Fruit fly (Drosophila melanogaster) whole organism: ENCODE measurements around the gene RhoGAP92B.

Experiments
- CG8478 ChIP-seq: fragments of >200 bp; optimal IDR thresholded peaks from 2 replicates; lab custom pipeline; 2018; ENCODE audit warnings: inconsistent platforms
- Dll ChIP-seq: fragments of >200 bp; optimal IDR thresholded peaks from 2 replicates; lab custom pipeline; 2017
- EcR ChIP-seq, 2 experiments: fragments of >200 bp; optimal IDR thresholded peaks; 2 replicates each; lab custom pipeline; 2017; ENCODE audit warnings: missing biosample characterization in 2 of 2, missing genetic modification characterization in 2 of 2, missing genetic modification reagents in 2 of 2
- pan ChIP-seq: fragments of >200 bp; optimal IDR thresholded peaks from 2 replicates; lab custom pipeline; 2017
- psq ChIP-seq: fragments of >200 bp; optimal IDR thresholded peaks from 2 replicates; lab custom pipeline; 2017
- usp ChIP-seq: fragments of >200 bp; optimal IDR thresholded peaks from 2 replicates; lab custom pipeline; 2017; ENCODE audit warnings: missing biosample characterization, missing genetic modification characterization, mixed read lengths

The RhoGAP92B gene

dm6 chr3R:19905932-19906439, 1.0 kb downstream of the RhoGAP92B start:
- TF ChIP-seq EcR (GFP tag; optimal IDR thresholded peaks at IDR 0.05; lab: Kevin White, UChicago) (no peak), pan (no peak), usp (GFP tag; lab: Kevin White, UChicago) (no peak)

- TF ChIP-seq psq (no peak), usp (GFP tag; lab: Kevin White, UChicago) (no peak), CG8478 (lab: Kevin White, UChicago) (no peak), Dll (lab: Kevin White, UChicago) (no peak), EcR (GFP tag; optimal IDR thresholded peaks at IDR 0.05; lab: Kevin White, UChicago) (no peak), pan (no peak)
Measured at dm6 chr3R:19908863-19909343, 3.9 kb downstream of the RhoGAP92B start.

dm6 chr3R:19909541-19910182, 4.7 kb downstream of the RhoGAP92B start:
- TF ChIP-seq Dll (lab: Kevin White, UChicago) (no peak), pan (no peak), usp (GFP tag; lab: Kevin White, UChicago) (no peak), psq (no peak), CG8478 (lab: Kevin White, UChicago) (no peak), EcR (GFP tag; optimal IDR thresholded peaks at IDR 0.05; lab: Kevin White, UChicago) (no peak)

dm6 chr3R:19910302-19911029, 5.5 kb downstream of the RhoGAP92B start:
- TF ChIP-seq usp (GFP tag; lab: Kevin White, UChicago) = no peak
- TF ChIP-seq pan = no peak
- no peak for TF ChIP-seq psq
- no peak for TF ChIP-seq EcR (GFP tag; optimal IDR thresholded peaks at IDR 0.05; lab: Kevin White, UChicago)
- TF ChIP-seq CG8478 (lab: Kevin White, UChicago) = no peak
- no peak for TF ChIP-seq Dll (lab: Kevin White, UChicago)

- TF ChIP-seq CG8478 (lab: Kevin White, UChicago) (no peak), usp (GFP tag; lab: Kevin White, UChicago) (no peak), psq (no peak), pan (no peak), EcR (GFP tag; optimal IDR thresholded peaks at IDR 0.05; lab: Kevin White, UChicago) (no peak), Dll (lab: Kevin White, UChicago) (no peak)
Measured at dm6 chr3R:19911030-19911429, 6.1 kb downstream of the RhoGAP92B start.

dm6 chr3R:19915312-19915711, 10.3 kb downstream of the RhoGAP92B start, which contains the start of the genes Xport-A and Xport-B:
TSS of gene Xport-A (minus strand) at chr3R:19915412.
TSS of gene Xport-B (minus strand) at chr3R:19915412.
- TF ChIP-seq EcR (GFP tag; optimal IDR thresholded peaks at IDR 0.05; lab: Kevin White, UChicago) (no peak), pan (no peak), CG8478 (lab: Kevin White, UChicago) (no peak), usp (GFP tag; lab: Kevin White, UChicago) (no peak), Dll (lab: Kevin White, UChicago) (no peak), psq (no peak)

dm6 chr3R:19917739-19918138, 12.8 kb downstream of the RhoGAP92B start, which contains the start of gene CG4465:
TSS of gene CG4465 (minus strand) at chr3R:19917839.
- no peak for TF ChIP-seq Dll (lab: Kevin White, UChicago)
- TF ChIP-seq psq = no peak
- TF ChIP-seq CG8478 (lab: Kevin White, UChicago) = no peak
- no peak for TF ChIP-seq pan
- no peak for TF ChIP-seq usp (GFP tag; lab: Kevin White, UChicago)
- TF ChIP-seq EcR (GFP tag; optimal IDR thresholded peaks at IDR 0.05; lab: Kevin White, UChicago) = no peak

- TF ChIP-seq Dll (lab: Kevin White, UChicago) (no peak), pan (no peak), usp (GFP tag; lab: Kevin White, UChicago) (no peak), EcR (GFP tag; optimal IDR thresholded peaks at IDR 0.05; lab: Kevin White, UChicago) (no peak), CG8478 (lab: Kevin White, UChicago) (no peak), psq (no peak)
Measured at dm6 chr3R:19918207-19918606, 13.2 kb downstream of the RhoGAP92B start, which contains the start of gene CG4770. TSS of gene CG4770 (plus strand) at chr3R:19918507.

- TF ChIP-seq psq (no peak), usp (GFP tag; lab: Kevin White, UChicago) (no peak), Dll (lab: Kevin White, UChicago) (no peak), EcR (GFP tag; optimal IDR thresholded peaks at IDR 0.05; lab: Kevin White, UChicago) (no peak), pan (no peak), CG8478 (lab: Kevin White, UChicago) (no peak)
Measured at dm6 chr3R:19924331-19924730, 19.4 kb downstream of the RhoGAP92B start.

- TF ChIP-seq Dll (lab: Kevin White, UChicago) (no peak), usp (GFP tag; lab: Kevin White, UChicago) (no peak), EcR (GFP tag; optimal IDR thresholded peaks at IDR 0.05; lab: Kevin White, UChicago) (no peak), CG8478 (lab: Kevin White, UChicago) (no peak), psq (no peak), pan (no peak)
Measured at dm6 chr3R:19925271-19925670, 20.3 kb downstream of the RhoGAP92B start, which contains the start of gene CG4462. TSS of gene CG4462 (minus strand) at chr3R:19925371.

- TF ChIP-seq Dll (lab: Kevin White, UChicago) (no peak), usp (GFP tag; lab: Kevin White, UChicago) (no peak)
Measured at dm6 chr3R:19928544-19928943, 23.6 kb downstream of the RhoGAP92B start, which contains the start of gene CG4459. TSS of gene CG4459 (minus strand) at chr3R:19928644.
